Fruit fly (Drosophila melanogaster): ENCODE data around the gene Rev1.

Rev1 gene

dm6 chr3L:616482-617148, 37.5 kb upstream of the Rev1 start (continued):
- TF ChIP-seq stc (GFP tag; IDR thresholded peaks at IDR 0.05) (no peak), CG18619 (GFP tag; optimal IDR thresholded peaks at IDR 0.05) (no peak), nerfin-1 (tag; optimal IDR thresholded peaks at IDR 0.05) (peak; percentile 5), al (GFP tag; IDR thresholded peaks at IDR 0.05) (no peak), CG12071 (GFP tag; optimal IDR thresholded peaks at IDR 0.05) (no peak), Pdp1 (GFP tag; optimal IDR thresholded peaks at IDR 0.05) (peak in 1 of 2 experiments; percentile 11), Dip3 (GFP tag; optimal IDR thresholded peaks at IDR 0.05) (no peak), sna (GFP tag; IDR thresholded peaks at IDR 0.05; ENCODE audit: partially characterized antibody) (peak; percentile 38; the same call in 1 of the 2 replicates), CG6765 (GFP tag; optimal IDR thresholded peaks at IDR 0.05) (no peak), ac (GFP tag; optimal IDR thresholded peaks at IDR 0.05) (no peak), D19B (GFP tag; optimal IDR thresholded peaks at IDR 0.05) (no peak), CG13624 (GFP tag; optimal IDR thresholded peaks at IDR 0.05) (peak; percentile 79), CG16813 (GFP tag; IDR thresholded peaks at IDR 0.05; ENCODE audit: partially characterized antibody) (no peak), CG9437 (GFP tag; optimal IDR thresholded peaks at IDR 0.05) (no peak), Dref (GFP tag; IDR thresholded peaks at IDR 0.05) (no peak), CG8281 (tag; optimal IDR thresholded peaks at IDR 0.05) (no peak), CG3847 (GFP tag; IDR thresholded peaks at IDR 0.05) (no peak), pros (GFP tag; optimal IDR thresholded peaks at IDR 0.05) (peak; percentile 72), Awh (GFP tag; IDR thresholded peaks at IDR 0.05) (no peak), Hey (tag; optimal IDR thresholded peaks at IDR 0.05) (no peak), Max (GFP tag; optimal IDR thresholded peaks at IDR 0.05) (no peak), CG2202 (tag; optimal IDR thresholded peaks at IDR 0.05) (no peak), CG32767 (GFP tag; IDR thresholded peaks at IDR 0.05) (no peak), da (GFP tag; optimal IDR thresholded peaks at IDR 0.05) (no peak), CG2129 (GFP tag; IDR thresholded peaks at IDR 0.05; ENCODE audit: partially characterized antibody) (no peak), nau (GFP tag; optimal IDR thresholded peaks at IDR 0.05) (peak; percentile 52), CG16863 (GFP tag; optimal IDR thresholded peaks at IDR 0.05) (no peak), Ada2b (GFP tag; IDR thresholded peaks at IDR 0.05) (no peak), gsb-n (tag; optimal IDR thresholded peaks at IDR 0.05) (no peak), CG3726 (GFP tag; IDR thresholded peaks at IDR 0.05) (no peak), Xrp1 (GFP tag; IDR thresholded peaks at IDR 0.05) (no peak), Aef1 (GFP tag; IDR thresholded peaks at IDR 0.05) (peak; percentile 28; the same call in 1 of the 3 replicates), prd (optimal IDR thresholded peaks at IDR 0.05) (no peak), prd (GFP tag; IDR thresholded peaks at IDR 0.05) (no peak), CG4328 (GFP tag; optimal IDR thresholded peaks at IDR 0.05) (no peak), CG18599 (GFP tag; optimal IDR thresholded peaks at IDR 0.05) (peak; percentile 14), cg (GFP tag; optimal IDR thresholded peaks at IDR 0.05) (peak; percentile 98), CG4617 (GFP tag; optimal IDR thresholded peaks at IDR 0.05; ENCODE audit: borderline replicate concordance) (no peak), CG10959 (GFP tag; IDR thresholded peaks at IDR 0.05) (no peak), sob (GFP tag; IDR thresholded peaks at IDR 0.05) (no peak), psq (GFP tag; optimal IDR thresholded peaks at IDR 0.05) (no peak), CG10366 (GFP tag; IDR thresholded peaks at IDR 0.05) (no peak), NFAT (GFP tag; IDR thresholded peaks at IDR 0.05) (peak; percentile 39; the same call in 1 of the 2 replicates)
